Fruit fly (Drosophila melanogaster): Measurements from ENCODE around the gene Hira.

Gene Hira

DNA sequence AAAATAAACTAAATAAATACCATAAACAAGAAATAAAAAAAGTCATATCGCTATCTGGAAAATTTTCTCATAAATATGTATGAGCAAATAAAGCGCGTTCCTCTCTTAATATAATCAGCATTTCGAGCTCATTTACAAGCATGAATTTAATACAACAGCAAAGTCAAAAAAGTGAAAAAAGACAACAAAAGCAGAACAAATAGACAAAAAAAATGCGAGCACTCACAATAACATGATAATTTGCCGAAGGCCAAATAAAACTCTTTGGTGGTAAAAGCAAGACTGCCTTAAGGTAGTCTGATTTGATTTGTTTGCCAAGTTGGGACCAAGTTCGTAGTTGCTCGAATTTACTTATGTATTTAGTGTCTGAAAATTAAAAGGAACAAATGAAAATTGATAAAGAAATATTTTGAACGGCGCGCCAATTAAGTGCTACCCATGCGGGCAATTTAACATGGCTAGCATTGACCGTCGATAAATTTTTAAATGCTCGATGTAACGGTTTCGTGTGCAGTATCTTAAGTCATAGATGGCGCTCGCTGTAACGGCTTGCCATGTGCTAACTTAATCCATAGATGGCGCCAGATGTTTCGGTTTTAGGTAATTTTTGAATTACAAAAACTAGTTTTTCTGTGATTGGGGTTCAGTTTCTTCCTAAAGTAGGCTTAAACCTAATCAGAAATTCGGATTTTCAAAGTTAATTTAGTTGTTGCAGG is 11.3 kb upstream of the Hira start:
- TF ChIP-seq peb (GFP tag; IDR thresholded peaks at IDR 0.05), result no peak
- no peak for TF ChIP-seq CG2129 (GFP tag; IDR thresholded peaks at IDR 0.05; ENCODE audit: partially characterized antibody)
- TF ChIP-seq ERR (GFP tag; optimal IDR thresholded peaks at IDR 0.05), result no peak
- TF ChIP-seq CG3995 (GFP tag; optimal IDR thresholded peaks at IDR 0.05), result no peak
- TF ChIP-seq CG3407 (GFP tag; optimal IDR thresholded peaks at IDR 0.05), result no peak
- TF ChIP-seq Max (GFP tag; optimal IDR thresholded peaks at IDR 0.05), result no peak
- no peak for TF ChIP-seq CG7745 (tag; optimal IDR thresholded peaks at IDR 0.05)
- no peak for TF ChIP-seq chm (GFP tag; IDR thresholded peaks at IDR 0.05)
- no peak for TF ChIP-seq CG30431 (GFP tag; optimal IDR thresholded peaks at IDR 0.05)
- TF ChIP-seq tx (GFP tag; optimal IDR thresholded peaks at IDR 0.05), result no peak
- TF ChIP-seq CG8388 (GFP tag; optimal IDR thresholded peaks at IDR 0.05), result no peak
- TF ChIP-seq lbe (GFP tag; optimal IDR thresholded peaks at IDR 0.05), result no peak
- peak; percentile 8 for TF ChIP-seq twi (tag; optimal IDR thresholded peaks at IDR 0.05)
- peak; percentile 41 for TF ChIP-seq HmgZ (tag; optimal IDR thresholded peaks at IDR 0.05)
- peak; percentile 9 for TF ChIP-seq MTF-1 (GFP tag; optimal IDR thresholded peaks at IDR 0.05; ENCODE audit: borderline replicate concordance)
- TF ChIP-seq CG13296 (GFP tag; optimal IDR thresholded peaks at IDR 0.05), result peak; percentile 30
- peak; percentile 11 for TF ChIP-seq Blimp-1 (GFP tag; optimal IDR thresholded peaks at IDR 0.05)
- TF ChIP-seq CG6854 (GFP tag; optimal IDR thresholded peaks at IDR 0.05), result no peak
- no peak for TF ChIP-seq CG2678 (tag; optimal IDR thresholded peaks at IDR 0.05)
- TF ChIP-seq CG18619 (GFP tag; optimal IDR thresholded peaks at IDR 0.05), result no peak
- peak; percentile 58; the same call in 1 of the 2 replicates for TF ChIP-seq slbo (GFP tag; IDR thresholded peaks at IDR 0.05)
- TF ChIP-seq CG31388 (GFP tag; optimal IDR thresholded peaks at IDR 0.05), result no peak
- TF ChIP-seq Ets65A (GFP tag), result peak; percentile 67
- no peak for TF ChIP-seq zen2 (GFP tag; IDR thresholded peaks at IDR 0.05; ENCODE audit: partially characterized antibody)
- TF ChIP-seq org-1 (GFP tag; optimal IDR thresholded peaks at IDR 0.05), result no peak
- no peak for TF ChIP-seq CG15073 (GFP tag; optimal IDR thresholded peaks at IDR 0.05)
- no peak for TF ChIP-seq Hr39 (optimal IDR thresholded peaks at IDR 0.05)
- TF ChIP-seq eve (GFP tag; optimal IDR thresholded peaks at IDR 0.05), result peak in 1 of 2 experiments; percentile 56
- no peak for TF ChIP-seq CG31224 (GFP tag; IDR thresholded peaks at IDR 0.05)
- no peak for TF ChIP-seq gsb (GFP tag; IDR thresholded peaks at IDR 0.05)
- no peak for TF ChIP-seq sc (optimal IDR thresholded peaks at IDR 0.05)
- no peak for TF ChIP-seq sc (GFP tag; optimal IDR thresholded peaks at IDR 0.05)
- no peak for TF ChIP-seq CG4424 (GFP tag; optimal IDR thresholded peaks at IDR 0.05)
- TF ChIP-seq CG30020 (tag; optimal IDR thresholded peaks at IDR 0.05), result no peak
- no peak for TF ChIP-seq zfh2 (GFP tag; optimal IDR thresholded peaks at IDR 0.05)
- TF ChIP-seq Stat92E (GFP tag; optimal IDR thresholded peaks at IDR 0.05), result no peak
- no peak for TF ChIP-seq Eip74EF (GFP tag; optimal IDR thresholded peaks at IDR 0.05)
- no peak for TF ChIP-seq CG11085 (GFP tag; IDR thresholded peaks at IDR 0.05)
- no peak for TF ChIP-seq jing (GFP tag; optimal IDR thresholded peaks at IDR 0.05)
- TF ChIP-seq CG9215 (GFP tag; IDR thresholded peaks at IDR 0.05), result no peak
- no peak for TF ChIP-seq ara (GFP tag; IDR thresholded peaks at IDR 0.05)
- TF ChIP-seq ranshi (GFP tag; IDR thresholded peaks at IDR 0.05), result no peak
- TF ChIP-seq hth (optimal IDR thresholded peaks at IDR 0.05), result no peak
- no peak for TF ChIP-seq Ravus (GFP tag; IDR thresholded peaks at IDR 0.05)
- TF ChIP-seq CG4360 (GFP tag; IDR thresholded peaks at IDR 0.05), result 0 out of 2 replicates have a peak, but pooled peaks have one; percentile 7
- TF ChIP-seq otp (GFP tag; IDR thresholded peaks at IDR 0.05), result 0 out of 3 replicates have a peak, but pooled peaks have one; percentile 46
- no peak for TF ChIP-seq tgo (GFP tag; IDR thresholded peaks at IDR 0.05)
- TF ChIP-seq tll (GFP tag; optimal IDR thresholded peaks at IDR 0.05), result no peak
- TF ChIP-seq dati (GFP tag; IDR thresholded peaks at IDR 0.05), result no peak
- no peak for TF ChIP-seq Hr3 (GFP tag; optimal IDR thresholded peaks at IDR 0.05)
- TF ChIP-seq stwl (tag; optimal IDR thresholded peaks at IDR 0.05), result peak; percentile 29
